Fruit fly (Drosophila melanogaster) whole organism, prepupa: Measurements from ENCODE around the gene CG14506.

Experiments used
- Blimp-1 ChIP-seq: fragments of 200-800 bp; sonication (Bioruptor generic); optimal IDR thresholded peaks from 3 replicates; lab custom pipeline; 2017; ENCODE audit warnings: missing biosample characterization, missing genetic modification characterization, mild to moderate bottlenecking, moderate library complexity, missing genetic modification reagents
- CG10631 ChIP-seq: fragments of 200-800 bp; sonication (Bioruptor generic); optimal IDR thresholded peaks from 2 replicates; lab custom pipeline; 2016; ENCODE audit warnings: missing biosample characterization, missing genetic modification characterization
- CG10669 ChIP-seq: fragments of 200-800 bp; sonication (Bioruptor generic); optimal IDR thresholded peaks from 3 replicates; lab custom pipeline; 2018; ENCODE audit warnings: missing biosample characterization, mild to moderate bottlenecking, missing genetic modification characterization, moderate library complexity
- CG11294 ChIP-seq: fragments of 200-800 bp; sonication (Bioruptor generic); IDR thresholded peaks from 2 replicates; pipeline ENCODE4 v1.3.6; 2022; ENCODE audit warnings: missing biosample characterization, missing genetic modification characterization
- CG11902 ChIP-seq: fragments of 200-800 bp; sonication (Bioruptor generic); optimal IDR thresholded peaks from 3 replicates; lab custom pipeline; 2016; ENCODE audit warnings: missing biosample characterization, missing genetic modification characterization
- CG15336 ChIP-seq: fragments of 200-800 bp; sonication (Bioruptor generic); IDR thresholded peaks from 2 replicates; pipeline ENCODE4 v1.3.6; 2022; ENCODE audit warnings: missing biosample characterization, missing genetic modification characterization
- CG16779 ChIP-seq: fragments of 200-800 bp; sonication (Bioruptor generic); optimal IDR thresholded peaks from 3 replicates; lab custom pipeline; 2017; ENCODE audit warnings: missing biosample characterization, mild to moderate bottlenecking, missing genetic modification characterization
- CG31627 ChIP-seq: fragments of 200-800 bp; sonication (Bioruptor generic); optimal IDR thresholded peaks from 3 replicates; lab custom pipeline; 2016; ENCODE audit warnings: missing biosample characterization, missing genetic modification characterization
- CG32006 ChIP-seq: fragments of 200-800 bp; sonication (Bioruptor generic); optimal IDR thresholded peaks from 3 replicates; lab custom pipeline; 2017; ENCODE audit warnings: missing biosample characterization, mild to moderate bottlenecking, missing genetic modification characterization
- CG34406 ChIP-seq: fragments of 200-800 bp; sonication (Bioruptor generic); optimal IDR thresholded peaks from 3 replicates; lab custom pipeline; 2016; ENCODE audit warnings: missing biosample characterization, missing genetic modification characterization
- CG3919 ChIP-seq: fragments of 200-800 bp; sonication (Bioruptor generic); optimal IDR thresholded peaks from 3 replicates; lab custom pipeline; 2016; ENCODE audit warnings: missing biosample characterization, missing genetic modification characterization
- CG6276 ChIP-seq: fragments of 200-800 bp; sonication (Bioruptor generic); optimal IDR thresholded peaks from 2 replicates; lab custom pipeline; 2017; ENCODE audit warnings: missing biosample characterization, mild to moderate bottlenecking, missing genetic modification characterization
- CG6792 ChIP-seq: fragments of 200-800 bp; sonication (Bioruptor generic); optimal IDR thresholded peaks from 3 replicates; lab custom pipeline; 2016; ENCODE audit warnings: missing biosample characterization, missing genetic modification characterization
- CG6854 ChIP-seq: fragments of 200-800 bp; sonication (Bioruptor generic); optimal IDR thresholded peaks from 2 replicates; lab custom pipeline; 2017; ENCODE audit warnings: missing biosample characterization, mild to moderate bottlenecking, missing genetic modification characterization
- CG7368 ChIP-seq: fragments of 200-800 bp; sonication (Bioruptor generic); optimal IDR thresholded peaks from 3 replicates; lab custom pipeline; 2016; ENCODE audit warnings: missing biosample characterization, missing genetic modification characterization
- CG8119 ChIP-seq: fragments of 200-800 bp; sonication (Bioruptor generic); IDR thresholded peaks from 3 replicates; pipeline ENCODE4 v1.3.6; 2022; ENCODE audit warnings: missing biosample characterization, missing genetic modification characterization
- CG8319 ChIP-seq: fragments of 200-800 bp; sonication (Bioruptor generic); optimal IDR thresholded peaks from 3 replicates; lab custom pipeline; 2016; ENCODE audit warnings: missing biosample characterization, missing genetic modification characterization
- Eip75B ChIP-seq: fragments of 200-800 bp; sonication (Bioruptor generic); optimal IDR thresholded peaks from 3 replicates; lab custom pipeline; 2016; ENCODE audit warnings: missing biosample characterization, missing genetic modification characterization
- Eip78C ChIP-seq: fragments of 200-800 bp; sonication (Bioruptor generic); peaks from one replicate; lab custom pipeline; 2016; ENCODE audit warnings: missing biosample characterization, missing genetic modification characterization
- Eip93F ChIP-seq: fragments of 200-800 bp; sonication (Bioruptor generic); optimal IDR thresholded peaks from 2 replicates; lab custom pipeline; 2016; ENCODE audit warnings: missing biosample characterization, mild to moderate bottlenecking, missing genetic modification characterization
- Ets21C ChIP-seq: fragments of 200-800 bp; sonication (Bioruptor generic); optimal IDR thresholded peaks from 3 replicates; lab custom pipeline; 2016; ENCODE audit warnings: missing biosample characterization, missing genetic modification characterization
- Gug ChIP-seq: fragments of 200-800 bp; sonication (Bioruptor generic); IDR thresholded peaks from 2 replicates; pipeline ENCODE4 v1.3.6; 2022; ENCODE audit warnings: missing biosample characterization, missing genetic modification characterization
- Hr38 ChIP-seq: sonication (Bioruptor generic); optimal IDR thresholded peaks from 2 replicates; lab custom pipeline; 2016; ENCODE audit warnings: missing biosample characterization, missing genetic modification characterization
- Lpt ChIP-seq: fragments of 200-800 bp; sonication (Bioruptor generic); optimal IDR thresholded peaks from 3 replicates; lab custom pipeline; 2016; ENCODE audit warnings: missing biosample characterization, missing genetic modification characterization
- Met ChIP-seq: fragments of 200-800 bp; sonication (Bioruptor generic); optimal IDR thresholded peaks from 3 replicates; lab custom pipeline; 2016; ENCODE audit warnings: missing biosample characterization, missing genetic modification characterization
- OdsH ChIP-seq: fragments of 200-800 bp; sonication (Bioruptor generic); optimal IDR thresholded peaks from 3 replicates; lab custom pipeline; 2016; ENCODE audit warnings: missing biosample characterization, missing genetic modification characterization
- Smox ChIP-seq: fragments of 200-800 bp; sonication (Bioruptor generic); optimal IDR thresholded peaks from 3 replicates; lab custom pipeline; 2016; ENCODE audit warnings: missing biosample characterization, missing genetic modification characterization
- Sox102F ChIP-seq: fragments of 200-800 bp; sonication (Bioruptor generic); optimal IDR thresholded peaks from 2 replicates; lab custom pipeline; 2016; ENCODE audit warnings: missing biosample characterization, mild to moderate bottlenecking, missing genetic modification characterization
- Sox14 ChIP-seq: fragments of 200-800 bp; sonication (Bioruptor generic); optimal IDR thresholded peaks from 3 replicates; lab custom pipeline; 2016; ENCODE audit warnings: missing biosample characterization, missing genetic modification characterization
- achi ChIP-seq: fragments of 200-800 bp; sonication (Bioruptor generic); optimal IDR thresholded peaks from 3 replicates; lab custom pipeline; 2016; ENCODE audit warnings: missing biosample characterization, missing genetic modification characterization
- acj6 ChIP-seq: fragments of 200-800 bp; sonication (Bioruptor generic); optimal IDR thresholded peaks from 3 replicates; lab custom pipeline; 2016; ENCODE audit warnings: missing biosample characterization, missing genetic modification characterization
- cyc ChIP-seq: fragments of 200-800 bp; sonication (Bioruptor generic); optimal IDR thresholded peaks from 3 replicates; lab custom pipeline; 2016; ENCODE audit warnings: missing biosample characterization, missing genetic modification characterization
- dac ChIP-seq: fragments of 200-800 bp; sonication (Bioruptor generic); optimal IDR thresholded peaks from 2 replicates; lab custom pipeline; 2017; ENCODE audit warnings: missing biosample characterization, mild to moderate bottlenecking, missing genetic modification characterization
- dsx ChIP-seq: fragments of 200-800 bp; optimal IDR thresholded peaks from 3 replicates; lab custom pipeline; 2019; ENCODE audit warnings: missing biosample characterization, mild to moderate bottlenecking, missing genetic modification characterization, moderate library complexity; ENCODE audit not compliant: poor library complexity, severe bottlenecking
- eg ChIP-seq: fragments of 200-800 bp; sonication (Bioruptor generic); IDR thresholded peaks from 3 replicates; pipeline ENCODE4 v1.3.6; 2022; ENCODE audit warnings: missing biosample characterization, missing genetic modification characterization
- esn ChIP-seq: fragments of 200-800 bp; sonication (Bioruptor generic); optimal IDR thresholded peaks from 2 replicates; lab custom pipeline; 2016; ENCODE audit warnings: missing biosample characterization, mild to moderate bottlenecking, missing genetic modification characterization, moderate library complexity
- fd85E ChIP-seq: fragments of 200-800 bp; sonication (Bioruptor generic); optimal IDR thresholded peaks from 3 replicates; lab custom pipeline; 2016; ENCODE audit warnings: missing biosample characterization, missing genetic modification characterization
- fkh ChIP-seq: fragments of 200-800 bp; sonication (Bioruptor generic); optimal IDR thresholded peaks from 3 replicates; lab custom pipeline; 2017; ENCODE audit warnings: missing biosample characterization, mild to moderate bottlenecking, missing genetic modification characterization, moderate library complexity
- lz ChIP-seq: fragments of 200-800 bp; sonication (Bioruptor generic); optimal IDR thresholded peaks from 3 replicates; lab custom pipeline; 2016; ENCODE audit warnings: missing biosample characterization, missing genetic modification characterization
- net ChIP-seq: fragments of 200-800 bp; sonication (Bioruptor generic); optimal IDR thresholded peaks from 3 replicates; lab custom pipeline; 2016; ENCODE audit warnings: missing biosample characterization, missing genetic modification characterization
- salr ChIP-seq, 2 experiments: fragments of 200-800 bp; sonication (Bioruptor generic); optimal IDR thresholded peaks; 3 replicates each; lab custom pipeline; 2016 to 2018; ENCODE audit warnings: missing biosample characterization in 2 of 2, missing genetic modification characterization in 2 of 2, mild to moderate bottlenecking in 1 of 2
- spab ChIP-seq: fragments of 200-800 bp; sonication (Bioruptor generic); optimal IDR thresholded peaks from 2 replicates; lab custom pipeline; 2017; ENCODE audit warnings: missing biosample characterization, mild to moderate bottlenecking, missing genetic modification characterization, missing genetic modification reagents
- ss ChIP-seq, 2 experiments: fragments of 200-800 bp; sonication (Bioruptor generic); optimal IDR thresholded peaks; 2 replicates in 1 of 2; 3 replicates in 1 of 2; lab custom pipeline; 2017 to 2018; ENCODE audit warnings: mild to moderate bottlenecking in 2 of 2, missing biosample characterization in 2 of 2, missing genetic modification characterization in 2 of 2, moderate library complexity in 1 of 2
- svp ChIP-seq: fragments of 200-800 bp; sonication (Bioruptor generic); peaks from one replicate; lab custom pipeline; 2016; ENCODE audit warnings: missing biosample characterization, missing genetic modification characterization
- topi ChIP-seq: fragments of 200-800 bp; sonication (Bioruptor generic); optimal IDR thresholded peaks from 3 replicates; lab custom pipeline; 2016; ENCODE audit warnings: missing biosample characterization, missing genetic modification characterization
- vri ChIP-seq: fragments of 200-800 bp; sonication (Bioruptor generic); optimal IDR thresholded peaks from 3 replicates; lab custom pipeline; 2016; ENCODE audit warnings: missing biosample characterization, mild to moderate bottlenecking, missing genetic modification characterization

The CG14506 gene

DNA sequence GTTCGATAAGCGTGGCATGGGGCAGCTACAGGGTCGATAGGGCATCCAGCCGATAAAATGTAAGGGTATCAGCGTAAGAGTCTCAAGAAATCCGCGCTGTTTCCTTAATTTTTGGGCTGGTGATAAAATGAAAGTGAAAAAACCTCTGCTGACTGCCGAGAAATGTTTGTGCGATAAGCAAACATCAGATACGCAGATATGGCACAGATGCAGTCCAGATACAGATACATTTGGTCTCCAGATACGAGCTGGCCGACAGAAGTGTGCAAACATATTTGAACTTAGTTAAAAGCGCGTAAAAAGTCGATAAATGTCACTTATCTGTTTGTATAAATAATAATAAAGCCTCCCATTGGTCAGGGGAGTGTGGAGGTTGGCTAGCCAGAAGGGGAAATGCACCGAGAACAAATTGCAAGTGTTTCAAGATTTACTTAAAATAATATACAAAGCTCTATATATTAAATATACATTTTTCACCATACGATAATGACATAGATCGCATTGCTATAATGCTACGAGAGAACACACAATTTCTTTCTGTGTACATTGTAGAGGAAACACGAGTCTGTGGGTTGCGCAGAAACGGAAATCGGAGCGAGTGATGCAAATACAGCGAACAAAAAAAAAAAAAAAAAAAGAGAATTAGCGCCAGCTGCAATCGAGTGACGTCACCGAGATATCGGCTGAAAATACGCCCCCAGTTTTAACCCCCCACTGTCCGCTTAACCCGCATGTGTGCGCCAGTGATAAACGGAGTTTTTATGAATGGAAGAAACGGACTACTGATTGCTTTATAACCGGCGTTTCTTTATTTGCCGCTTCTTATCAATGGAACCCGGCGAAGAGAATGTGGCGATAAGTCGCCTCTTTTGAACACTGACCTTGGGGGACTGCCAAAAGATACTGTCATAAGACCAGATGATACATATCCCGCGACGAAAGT lies 6.1 kb downstream of the CG14506 start (continued):
- TF ChIP-seq CG10631 (GFP tag; lab: Kevin White, UChicago), result peak; percentile 61
- peak; percentile 50 for TF ChIP-seq cyc
- TF ChIP-seq net, result peak; percentile 15
- TF ChIP-seq Ets21C (GFP tag; lab: Kevin White, UChicago), result no peak
- no peak for TF ChIP-seq Sox102F (GFP tag; lab: Kevin White, UChicago)
- TF ChIP-seq CG15336, result 0 out of 2 replicates have a peak, but pooled peaks have one; percentile 31
- TF ChIP-seq CG8119 (GFP tag; lab: Robert Waterston, UW), result 0 out of 3 replicates have a peak, but pooled peaks have one; percentile 28
- peak; percentile 27 for TF ChIP-seq acj6 (GFP tag; lab: Kevin White, UChicago)
- no peak for TF ChIP-seq dac (GFP tag; lab: Kevin White, UChicago)
- TF ChIP-seq dsx (GFP tag; lab: Kevin White, UChicago), result peak; percentile 15
- TF ChIP-seq CG3919, result peak; percentile 53
- TF ChIP-seq CG11902, result no peak
- TF ChIP-seq CG16779 (tag; lab: Kevin White, UChicago), result no peak
- TF ChIP-seq CG31627, result no peak
- TF ChIP-seq CG7368, result peak; percentile 0
- TF ChIP-seq vri, result peak; percentile 56
- TF ChIP-seq OdsH, result peak; percentile 16
- no peak for TF ChIP-seq Hr38
- TF ChIP-seq ss (GFP tag; optimal IDR thresholded peaks at IDR 0.05; lab: Kevin White, UChicago), result peak; percentile 17 to 29
- no peak for TF ChIP-seq CG6854 (GFP tag; lab: Kevin White, UChicago)
- TF ChIP-seq CG11294, result peak; percentile 26; the same call in 1 of the 2 replicates
- peak; percentile 22 for TF ChIP-seq Met
- peak; percentile 23 for TF ChIP-seq CG6276 (GFP tag; lab: Kevin White, UChicago)
- peak; percentile 25 for TF ChIP-seq lz (GFP tag; lab: Kevin White, UChicago)
- TF ChIP-seq Lpt (GFP tag; lab: Kevin White, UChicago), result peak; percentile 20
- peak; percentile 27 for TF ChIP-seq CG8319
- TF ChIP-seq achi (GFP tag; lab: Kevin White, UChicago), result peak; percentile 64
- peak; percentile 36 for TF ChIP-seq Eip78C (GFP tag; lab: Kevin White, UChicago)
- TF ChIP-seq fd85E (GFP tag; lab: Kevin White, UChicago), result peak; percentile 19
- peak; percentile 68 for TF ChIP-seq spab (GFP tag; lab: Kevin White, UChicago)
- TF ChIP-seq CG34406 (GFP tag; lab: Kevin White, UChicago), result peak; percentile 15
- peak; percentile 64 for TF ChIP-seq esn (GFP tag; lab: Kevin White, UChicago)
- TF ChIP-seq fkh (GFP tag; lab: Kevin White, UChicago), result no peak
- TF ChIP-seq, all 60 proteins: peak for 42

DNA sequence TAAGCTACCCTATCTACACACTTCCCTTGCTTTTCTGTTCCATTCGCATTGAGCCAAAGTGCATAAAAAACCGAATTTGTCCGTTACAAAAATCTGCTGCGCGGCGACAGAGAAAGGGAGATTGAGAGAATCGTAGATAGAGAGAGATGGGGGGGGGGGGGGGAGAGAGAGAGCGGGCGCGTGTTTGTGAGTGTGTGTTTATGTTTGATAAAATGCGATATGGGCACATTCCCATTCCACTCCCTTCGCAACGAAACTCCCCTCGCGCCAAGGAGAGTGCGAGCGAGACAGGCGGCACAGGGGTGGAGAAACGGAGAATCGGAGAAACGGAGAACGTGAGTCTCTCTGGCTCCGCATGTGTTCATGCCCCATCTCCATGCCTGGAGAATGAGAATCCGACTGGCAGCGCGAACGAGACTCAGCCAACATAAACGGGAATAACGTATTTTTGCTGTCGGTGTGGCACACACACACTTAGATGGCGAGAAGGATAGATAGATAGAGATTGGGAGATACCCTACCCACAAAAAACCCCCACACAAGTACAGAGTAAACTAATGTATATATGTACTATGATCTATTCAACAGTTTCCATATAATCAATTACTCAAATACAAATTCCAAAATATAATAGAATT lies 9.5 kb downstream of the CG14506 start:
- TF ChIP-seq CG8319 (no peak), Eip75B (GFP tag; lab: Kevin White, UChicago) (no peak), Eip93F (GFP tag; lab: Kevin White, UChicago) (no peak), CG6792 (GFP tag; lab: Kevin White, UChicago) (no peak), fd85E (GFP tag; lab: Kevin White, UChicago) (no peak), ss (GFP tag; optimal IDR thresholded peaks at IDR 0.05; lab: Kevin White, UChicago) (peak; percentile 7 to 25), spab (GFP tag; lab: Kevin White, UChicago) (no peak), eg (no peak), CG6276 (GFP tag; lab: Kevin White, UChicago) (no peak), CG31627 (no peak), fkh (GFP tag; lab: Kevin White, UChicago) (peak; percentile 17), Eip78C (GFP tag; lab: Kevin White, UChicago) (peak; percentile 7), CG11902 (no peak), salr (GFP tag; optimal IDR thresholded peaks at IDR 0.05; lab: Kevin White, UChicago) (no peak), acj6 (GFP tag; lab: Kevin White, UChicago) (no peak), cyc (no peak), CG34406 (GFP tag; lab: Kevin White, UChicago) (no peak), CG11294 (no peak), CG8119 (GFP tag; lab: Robert Waterston, UW) (no peak), CG32006 (GFP tag; lab: Kevin White, UChicago) (peak; percentile 31), topi (GFP tag; lab: Kevin White, UChicago) (no peak), Ets21C (GFP tag; lab: Kevin White, UChicago) (no peak), Gug (GFP tag; lab: Robert Waterston, UW) (no peak), CG15336 (no peak), svp (peak; percentile 7), Blimp-1 (GFP tag; lab: Kevin White, UChicago) (no peak), Smox (GFP tag; lab: Kevin White, UChicago) (no peak), CG10631 (GFP tag; lab: Kevin White, UChicago) (no peak), Sox14 (GFP tag; lab: Kevin White, UChicago) (no peak), CG10669 (no peak)
